Fruit fly (Drosophila melanogaster) whole organism, embryonic: Measurements from ENCODE around the gene cni.

Experiments
- Asciz ChIP-seq: fragments of 200-800 bp; sonication (Bioruptor generic); optimal IDR thresholded peaks from 2 replicates; lab custom pipeline; 2017; ENCODE audit warnings: missing biosample characterization, mild to moderate bottlenecking, missing genetic modification characterization, missing genetic modification reagents
- BEAF-32 ChIP-seq: fragments of 200-800 bp; sonication (Bioruptor generic); optimal IDR thresholded peaks from 3 replicates; lab custom pipeline; 2017; ENCODE audit warnings: missing biosample characterization, missing genetic modification characterization, mild to moderate bottlenecking, moderate library complexity, missing genetic modification reagents
- BtbVII ChIP-seq: fragments of 200-800 bp; sonication (Bioruptor generic); optimal IDR thresholded peaks from 3 replicates; lab custom pipeline; 2017; ENCODE audit warnings: missing biosample characterization, mild to moderate bottlenecking, missing genetic modification characterization
- CG1024 ChIP-seq: fragments of 200-800 bp; sonication (Bioruptor generic); IDR thresholded peaks from 2 replicates; pipeline ENCODE4 v1.3.6; 2022; ENCODE audit warnings: missing biosample characterization, missing genetic modification characterization
- CG10654 ChIP-seq: fragments of 200-800 bp; sonication (Bioruptor generic); optimal IDR thresholded peaks from 2 replicates; lab custom pipeline; 2016; ENCODE audit warnings: missing biosample characterization, missing genetic modification characterization
- CG11398 ChIP-seq: fragments of 200-800 bp; sonication (Bioruptor generic); optimal IDR thresholded peaks from 2 replicates; lab custom pipeline; 2016; ENCODE audit warnings: missing biosample characterization, missing genetic modification characterization
- CG11695 ChIP-seq: fragments of 200-800 bp; sonication (Bioruptor generic); IDR thresholded peaks from 3 replicates; pipeline ENCODE4 v1.3.6; 2022; ENCODE audit warnings: missing biosample characterization, missing genetic modification characterization
- CG12155 ChIP-seq: fragments of 200-800 bp; sonication (Bioruptor generic); optimal IDR thresholded peaks from 3 replicates; lab custom pipeline; 2016; ENCODE audit warnings: missing biosample characterization, missing genetic modification characterization
- CG12219 ChIP-seq: fragments of 200-800 bp; sonication (Bioruptor generic); optimal IDR thresholded peaks from 3 replicates; lab custom pipeline; 2018; ENCODE audit warnings: missing biosample characterization, mild to moderate bottlenecking, missing genetic modification characterization
- CG12942 ChIP-seq: fragments of 200-800 bp; sonication (Bioruptor generic); optimal IDR thresholded peaks from 3 replicates; lab custom pipeline; 2016; ENCODE audit warnings: missing biosample characterization, missing genetic modification characterization
- CG15514 ChIP-seq: fragments of 200-800 bp; sonication (Bioruptor generic); optimal IDR thresholded peaks from 3 replicates; lab custom pipeline; 2017; ENCODE audit warnings: missing biosample characterization, missing genetic modification characterization, mild to moderate bottlenecking, moderate library complexity, missing genetic modification reagents
- CG17359 ChIP-seq: fragments of 200-800 bp; sonication (Bioruptor generic); optimal IDR thresholded peaks from 3 replicates; lab custom pipeline; 2018; ENCODE audit warnings: missing biosample characterization, mild to moderate bottlenecking, missing genetic modification characterization, moderate library complexity
- CG2129 ChIP-seq: fragments of 200-800 bp; sonication (Bioruptor generic); IDR thresholded peaks from 2 replicates; pipeline ENCODE4 v1.3.6; 2022; ENCODE audit warnings: missing biosample characterization, missing genetic modification characterization; ENCODE audit not compliant: partially characterized antibody
- CG3065 ChIP-seq: fragments of 200-800 bp; sonication (Bioruptor generic); optimal IDR thresholded peaks from 2 replicates; lab custom pipeline; 2016; ENCODE audit warnings: missing biosample characterization, missing genetic modification characterization
- CG3281 ChIP-seq: fragments of 200-800 bp; sonication (Bioruptor generic); optimal IDR thresholded peaks from 3 replicates; lab custom pipeline; 2017; ENCODE audit warnings: missing biosample characterization, mild to moderate bottlenecking, missing genetic modification characterization
- CG43689 ChIP-seq: fragments of 200-800 bp; sonication (Bioruptor generic); IDR thresholded peaks from 2 replicates; pipeline ENCODE4 v1.3.6; 2022; ENCODE audit warnings: missing biosample characterization, missing genetic modification characterization
- CG4820 ChIP-seq: fragments of 200-800 bp; sonication (Bioruptor generic); optimal IDR thresholded peaks from 3 replicates; lab custom pipeline; 2016; ENCODE audit warnings: missing biosample characterization, missing genetic modification characterization
- CG6765 ChIP-seq: fragments of 200-800 bp; sonication (Bioruptor generic); optimal IDR thresholded peaks from 3 replicates; lab custom pipeline; 2017; ENCODE audit warnings: missing biosample characterization, mild to moderate bottlenecking, missing genetic modification characterization
- CG7786 ChIP-seq: fragments of 200-800 bp; sonication (Bioruptor generic); optimal IDR thresholded peaks from 2 replicates; lab custom pipeline; 2016; ENCODE audit warnings: missing biosample characterization, missing genetic modification characterization
- CG9609 ChIP-seq: fragments of 200-800 bp; sonication (Bioruptor generic); optimal IDR thresholded peaks from 3 replicates; lab custom pipeline; 2016; ENCODE audit warnings: missing biosample characterization, missing genetic modification characterization
- CkIIα-i1 ChIP-seq: fragments of 200-800 bp; sonication (Bioruptor generic); IDR thresholded peaks from 2 replicates; pipeline ENCODE4 v1.3.6; 2022; ENCODE audit warnings: missing biosample characterization, missing genetic modification characterization
- Dip3 ChIP-seq: fragments of 200-800 bp; sonication (Bioruptor generic); optimal IDR thresholded peaks from 3 replicates; lab custom pipeline; 2016; ENCODE audit warnings: missing biosample characterization, missing genetic modification characterization
- Ets97D ChIP-seq: fragments of 200-800 bp; sonication (Bioruptor generic); optimal IDR thresholded peaks from 3 replicates; lab custom pipeline; 2016; ENCODE audit warnings: missing biosample characterization, missing genetic modification characterization
- Kr ChIP-seq: fragments of 200-800 bp; sonication (Bioruptor generic); optimal IDR thresholded peaks from 2 replicates; lab custom pipeline; 2017; ENCODE audit warnings: missing biosample characterization, mild to moderate bottlenecking, missing genetic modification characterization
- Lpt ChIP-seq: fragments of >200 bp; optimal IDR thresholded peaks from 2 replicates; lab custom pipeline; 2018; ENCODE audit warnings: missing biosample characterization, missing genetic modification characterization
- MESR4 ChIP-seq: fragments of 200-800 bp; sonication (Bioruptor generic); optimal IDR thresholded peaks from 2 replicates; lab custom pipeline; 2018; ENCODE audit warnings: missing biosample characterization, mild to moderate bottlenecking, missing genetic modification characterization, moderate library complexity
- Rx ChIP-seq: fragments of 200-800 bp; sonication (Bioruptor generic); IDR thresholded peaks from 2 replicates; pipeline ENCODE4 v1.3.6; 2022; ENCODE audit warnings: missing biosample characterization, missing genetic modification characterization
- Six4 ChIP-seq: fragments of 200-800 bp; sonication (Bioruptor generic); optimal IDR thresholded peaks from 2 replicates; lab custom pipeline; 2016; ENCODE audit warnings: missing biosample characterization, missing genetic modification characterization
- Sox100B ChIP-seq: fragments of 200-800 bp; sonication (Bioruptor generic); optimal IDR thresholded peaks from 3 replicates; lab custom pipeline; 2018; ENCODE audit warnings: missing biosample characterization, mild to moderate bottlenecking, missing genetic modification characterization
- Tbp ChIP-seq: fragments of >200 bp; optimal IDR thresholded peaks from 2 replicates; lab custom pipeline; 2018; ENCODE audit warnings: missing biosample characterization, missing genetic modification characterization
- bsh ChIP-seq, 2 experiments: fragments of 200-800 bp; sonication (Bioruptor generic); optimal IDR thresholded peaks; 2 replicates each; lab custom pipeline; 2017 to 2018; ENCODE audit warnings: mild to moderate bottlenecking in 2 of 2, missing biosample characterization in 2 of 2, missing genetic modification characterization in 2 of 2, moderate library complexity in 1 of 2
- corto ChIP-seq: fragments of 200-800 bp; sonication (Bioruptor generic); optimal IDR thresholded peaks from 2 replicates; lab custom pipeline; 2016; ENCODE audit warnings: missing biosample characterization, mild to moderate bottlenecking, missing genetic modification characterization, moderate library complexity
- disco-r ChIP-seq: fragments of 200-800 bp; sonication (Bioruptor generic); optimal IDR thresholded peaks from 2 replicates; lab custom pipeline; 2016; ENCODE audit warnings: missing biosample characterization, missing genetic modification characterization
- dysf ChIP-seq: fragments of 200-800 bp; sonication (Bioruptor generic); IDR thresholded peaks from 3 replicates; pipeline ENCODE4 v1.3.6; 2022; ENCODE audit warnings: missing biosample characterization, missing genetic modification characterization
- ewg ChIP-seq: fragments of 200-800 bp; sonication (Bioruptor generic); optimal IDR thresholded peaks from 3 replicates; lab custom pipeline; 2017; ENCODE audit warnings: mild to moderate bottlenecking, missing biosample characterization, missing genetic modification reagents, missing genetic modification characterization
- fd102C ChIP-seq: fragments of 200-800 bp; sonication (Bioruptor generic); optimal IDR thresholded peaks from 2 replicates; lab custom pipeline; 2018; ENCODE audit warnings: missing biosample characterization, mild to moderate bottlenecking, missing genetic modification characterization, moderate library complexity
- grau ChIP-seq: fragments of 200-800 bp; optimal IDR thresholded peaks from 3 replicates; lab custom pipeline; 2019; ENCODE audit warnings: missing biosample characterization, mild to moderate bottlenecking, missing genetic modification characterization, moderate library complexity
- her ChIP-seq: fragments of 200-800 bp; sonication (Bioruptor generic); optimal IDR thresholded peaks from 2 replicates; lab custom pipeline; 2016; ENCODE audit warnings: missing biosample characterization, missing genetic modification characterization
- insv ChIP-seq, 2 experiments: fragments of 200-800 bp; sonication (Bioruptor generic); optimal IDR thresholded peaks; 3 replicates each; lab custom pipeline; 2016 to 2018; ENCODE audit warnings: missing biosample characterization in 2 of 2, missing genetic modification characterization in 2 of 2
- inv ChIP-seq: fragments of 200-800 bp; sonication (Bioruptor generic); IDR thresholded peaks from 2 replicates; pipeline ENCODE4 v1.3.6; 2022; ENCODE audit warnings: missing biosample characterization, missing genetic modification characterization; ENCODE audit not compliant: partially characterized antibody
- nom ChIP-seq: fragments of 200-800 bp; sonication (Bioruptor generic); optimal IDR thresholded peaks from 2 replicates; lab custom pipeline; 2017; ENCODE audit warnings: missing biosample characterization, missing genetic modification characterization, mild to moderate bottlenecking, moderate library complexity, missing genetic modification reagents
- pnt ChIP-seq: fragments of 200-800 bp; sonication (Bioruptor generic); optimal IDR thresholded peaks from 3 replicates; lab custom pipeline; 2016; ENCODE audit warnings: missing biosample characterization, missing genetic modification characterization
- rib ChIP-seq: fragments of 200-800 bp; sonication (Bioruptor generic); IDR thresholded peaks from 2 replicates; pipeline ENCODE4 v1.3.6; 2022; ENCODE audit warnings: missing biosample characterization, missing genetic modification characterization
- ro ChIP-seq: fragments of 200-800 bp; sonication (Bioruptor generic); IDR thresholded peaks from 2 replicates; pipeline ENCODE4 v1.3.6; 2022; ENCODE audit warnings: missing biosample characterization, missing genetic modification characterization
- row ChIP-seq: fragments of 200-800 bp; sonication (Bioruptor generic); IDR thresholded peaks from 3 replicates; pipeline ENCODE4 v1.3.6; 2022; ENCODE audit warnings: missing biosample characterization, missing genetic modification characterization
- seq ChIP-seq: fragments of 200-800 bp; sonication (Bioruptor generic); IDR thresholded peaks from 2 replicates; pipeline ENCODE4 v1.3.6; 2022; ENCODE audit warnings: missing biosample characterization, missing genetic modification characterization
- tap ChIP-seq: fragments of 200-800 bp; optimal IDR thresholded peaks from 3 replicates; lab custom pipeline; 2019; ENCODE audit warnings: missing biosample characterization, mild to moderate bottlenecking, missing genetic modification characterization, moderate library complexity
- unpg ChIP-seq: fragments of 200-800 bp; sonication (Bioruptor generic); optimal IDR thresholded peaks from 3 replicates; lab custom pipeline; 2018; ENCODE audit warnings: missing biosample characterization, mild to moderate bottlenecking, missing genetic modification characterization, moderate library complexity
- zen ChIP-seq: fragments of 200-800 bp; sonication (Bioruptor generic); optimal IDR thresholded peaks from 3 replicates; lab custom pipeline; 2018; ENCODE audit warnings: missing biosample characterization, mild to moderate bottlenecking, missing genetic modification characterization, moderate library complexity
- zf30C ChIP-seq: fragments of 200-800 bp; sonication (Bioruptor generic); optimal IDR thresholded peaks from 3 replicates; lab custom pipeline; 2018; ENCODE audit warnings: missing biosample characterization, mild to moderate bottlenecking, missing genetic modification characterization

cni gene

dm6 chr2L:16286360-16287005 lies 24.0 kb downstream of the cni start (continued):
- TF ChIP-seq CG17359 (tag; lab: Kevin White, UChicago) (peak; percentile 91), bsh (GFP tag; optimal IDR thresholded peaks at IDR 0.05; lab: Kevin White, UChicago) (peak; percentile 31 to 82), Six4 (peak; percentile 63), CG4820 (GFP tag; lab: Kevin White, UChicago) (peak; percentile 63), CG11695 (GFP tag; lab: Robert Waterston, UW) (no peak), CG2129 (GFP tag; lab: Robert Waterston, UW) (no peak), her (GFP tag; lab: Kevin White, UChicago) (peak; percentile 74), insv (GFP tag; optimal IDR thresholded peaks at IDR 0.05; lab: Kevin White, UChicago) (no peak), Rx (GFP tag; lab: Robert Waterston, UW) (no peak), zf30C (no peak), ewg (peak; percentile 66), CG9609 (GFP tag; lab: Kevin White, UChicago) (peak; percentile 75), CG43689 (GFP tag; lab: Robert Waterston, UW) (no peak), grau (peak; percentile 88), rib (GFP tag; lab: Robert Waterston, UW) (no peak), tap (tag; lab: Kevin White, UChicago) (peak; percentile 73), pnt (peak; percentile 72), unpg (GFP tag; lab: Kevin White, UChicago) (peak; percentile 89), inv (GFP tag; lab: Robert Waterston, UW) (no peak), CG3065 (peak; percentile 64), Ets97D (peak; percentile 56), BEAF-32 (GFP tag; lab: Kevin White, UChicago) (peak; percentile 49), Kr (GFP tag; lab: Kevin White, UChicago) (no peak), fd102C (no peak), dysf (no peak), ro (no peak), CkIIα-i1 (GFP tag; lab: Robert Waterston, UW) (no peak), CG15514 (GFP tag; lab: Kevin White, UChicago) (peak; percentile 83), disco-r (GFP tag; lab: Kevin White, UChicago) (peak; percentile 61), row (GFP tag; lab: Robert Waterston, UW) (no peak), CG7786 (GFP tag; lab: Kevin White, UChicago) (peak; percentile 81), CG12942 (GFP tag; lab: Kevin White, UChicago) (peak; percentile 81), corto (peak; percentile 80), Tbp (GFP tag; lab: Kevin White, UChicago) (no peak), Sox100B (peak; percentile 86), nom (peak; percentile 67), MESR4 (no peak), Lpt (GFP tag; lab: Kevin White, UChicago) (no peak), CG6765 (GFP tag; lab: Kevin White, UChicago) (peak; percentile 81), Asciz (peak; percentile 80), seq (GFP tag; lab: Robert Waterston, UW) (no peak), CG10654 (GFP tag; lab: Kevin White, UChicago) (peak; percentile 75), CG12219 (peak; percentile 57), zen (tag; lab: Kevin White, UChicago) (peak; percentile 82), CG3281 (GFP tag; lab: Kevin White, UChicago) (peak; percentile 92), CG11398 (GFP tag; lab: Kevin White, UChicago) (peak; percentile 64), BtbVII (peak; percentile 69), CG12155 (peak; percentile 77), Dip3 (GFP tag; lab: Kevin White, UChicago) (peak; percentile 83), CG1024 (GFP tag; lab: Robert Waterston, UW) (no peak)
